Fruit fly (Drosophila melanogaster) whole organism, embryonic: Measurements from ENCODE around the gene dmrt93B.

ENCODE experiments used
- Atf3 ChIP-seq: fragments of 200-800 bp; sonication (Bioruptor generic); optimal IDR thresholded peaks from 3 replicates; lab custom pipeline; 2016; ENCODE audit warnings: missing biosample characterization, missing genetic modification characterization
- Awh ChIP-seq: fragments of 200-800 bp; sonication (Bioruptor generic); IDR thresholded peaks from 2 replicates; pipeline ENCODE4, ENCODE4 v1.3.6; 2022; ENCODE audit warnings: missing biosample characterization, missing genetic modification characterization
- Blimp-1 ChIP-seq: fragments of 200-800 bp; sonication (Bioruptor generic); optimal IDR thresholded peaks from 3 replicates; lab custom pipeline; 2018; ENCODE audit warnings: missing biosample characterization, missing genetic modification characterization, mild to moderate bottlenecking, moderate library complexity, missing genetic modification reagents
- CG10462 ChIP-seq: fragments of 200-800 bp; sonication (Bioruptor generic); optimal IDR thresholded peaks from 2 replicates; lab custom pipeline; 2016; ENCODE audit warnings: missing biosample characterization, missing genetic modification characterization
- CG12071 ChIP-seq: fragments of 200-800 bp; sonication (Bioruptor generic); optimal IDR thresholded peaks from 3 replicates; lab custom pipeline; 2018; ENCODE audit warnings: missing biosample characterization, mild to moderate bottlenecking, missing genetic modification characterization
- CG12769 ChIP-seq: fragments of 200-800 bp; sonication (Bioruptor generic); optimal IDR thresholded peaks from 2 replicates; lab custom pipeline; 2019; ENCODE audit warnings: missing biosample characterization, mild to moderate bottlenecking, missing genetic modification characterization, moderate library complexity
- CG14860 ChIP-seq: fragments of 200-800 bp; sonication (Bioruptor generic); IDR thresholded peaks from 3 replicates; pipeline ENCODE4 v1.3.6; 2022; ENCODE audit warnings: missing biosample characterization, missing genetic modification characterization; ENCODE audit not compliant: partially characterized antibody
- CG15601 ChIP-seq: fragments of 200-800 bp; sonication (Bioruptor generic); optimal IDR thresholded peaks from 3 replicates; lab custom pipeline; 2019; ENCODE audit warnings: missing biosample characterization, mild to moderate bottlenecking, missing genetic modification characterization, moderate library complexity
- CG17328 ChIP-seq: fragments of 200-800 bp; sonication (Bioruptor generic); IDR thresholded peaks from 2 replicates; pipeline ENCODE4 v1.3.6; 2022; ENCODE audit warnings: missing biosample characterization, missing genetic modification characterization
- CG33557 ChIP-seq: fragments of 200-800 bp; sonication (Bioruptor generic); optimal IDR thresholded peaks from 2 replicates; lab custom pipeline; 2019; ENCODE audit warnings: missing biosample characterization, mild to moderate bottlenecking, missing genetic modification characterization, moderate library complexity
- CG4360 ChIP-seq: fragments of 200-800 bp; sonication (Bioruptor generic); IDR thresholded peaks from 2 replicates; pipeline ENCODE4 v1.3.6; 2022; ENCODE audit warnings: missing biosample characterization, missing genetic modification characterization
- CG4424 ChIP-seq: fragments of 200-800 bp; sonication (Bioruptor generic); optimal IDR thresholded peaks from 3 replicates; lab custom pipeline; 2016; ENCODE audit warnings: missing biosample characterization, missing genetic modification characterization
- CG4617 ChIP-seq: fragments of 200-800 bp; sonication (Bioruptor generic); optimal IDR thresholded peaks from 3 replicates; lab custom pipeline; 2016; ENCODE audit warnings: missing biosample characterization, missing genetic modification characterization, borderline replicate concordance
- CG5180 ChIP-seq: fragments of 200-800 bp; sonication (Bioruptor generic); optimal IDR thresholded peaks from 3 replicates; lab custom pipeline; 2017; ENCODE audit warnings: missing biosample characterization, missing genetic modification characterization, mild to moderate bottlenecking, moderate library complexity, missing genetic modification reagents
- CG8290 ChIP-seq, 3 experiments: fragments of 200-800 bp; sonication (Bioruptor generic); optimal IDR thresholded peaks; 2 replicates each; lab custom pipeline; 2016 to 2019; ENCODE audit warnings: missing biosample characterization in 3 of 3, missing genetic modification characterization in 3 of 3, mild to moderate bottlenecking in 2 of 3, moderate library complexity in 1 of 3
- CG9817 ChIP-seq: fragments of 200-800 bp; sonication (Bioruptor generic); optimal IDR thresholded peaks from 2 replicates; lab custom pipeline; 2018; ENCODE audit warnings: missing biosample characterization, mild to moderate bottlenecking, missing genetic modification characterization, moderate library complexity
- D19B ChIP-seq: fragments of 200-800 bp; sonication (Bioruptor generic); optimal IDR thresholded peaks from 2 replicates; lab custom pipeline; 2017; ENCODE audit warnings: missing biosample characterization, mild to moderate bottlenecking, missing genetic modification characterization
- Fer1 ChIP-seq: fragments of 200-800 bp; sonication (Bioruptor generic); optimal IDR thresholded peaks from 2 replicates; lab custom pipeline; 2017; ENCODE audit warnings: missing biosample characterization, mild to moderate bottlenecking, missing genetic modification characterization
- HHEX ChIP-seq: fragments of 200-800 bp; sonication (Bioruptor generic); optimal IDR thresholded peaks from 3 replicates; lab custom pipeline; 2017; ENCODE audit warnings: missing biosample characterization, mild to moderate bottlenecking, missing genetic modification characterization, missing genetic modification reagents
- Hmr ChIP-seq: fragments of 200-800 bp; sonication (Bioruptor generic); optimal IDR thresholded peaks from 3 replicates; lab custom pipeline; 2017; ENCODE audit warnings: mild to moderate bottlenecking, missing biosample characterization, missing genetic modification reagents, missing genetic modification characterization
- Lpt ChIP-seq: fragments of >200 bp; optimal IDR thresholded peaks from 2 replicates; lab custom pipeline; 2018; ENCODE audit warnings: missing biosample characterization, missing genetic modification characterization
- Opbp ChIP-seq: fragments of 200-800 bp; sonication (Bioruptor generic); IDR thresholded peaks from 3 replicates; pipeline ENCODE4 v1.3.6; 2022; ENCODE audit warnings: missing biosample characterization, missing genetic modification characterization; ENCODE audit not compliant: partially characterized antibody
- Ptx1 ChIP-seq: fragments of 200-800 bp; sonication (Bioruptor generic); IDR thresholded peaks from 2 replicates; pipeline ENCODE4 v1.3.6; 2022; ENCODE audit warnings: missing biosample characterization, missing genetic modification characterization
- Sry-β ChIP-seq: fragments of 200-800 bp; sonication (Bioruptor generic); optimal IDR thresholded peaks from 2 replicates; lab custom pipeline; 2018; ENCODE audit warnings: missing biosample characterization, mild to moderate bottlenecking, missing genetic modification characterization, moderate library complexity
- Vsx1 ChIP-seq: fragments of 200-800 bp; sonication (Bioruptor generic); optimal IDR thresholded peaks from 2 replicates; lab custom pipeline; 2017; ENCODE audit warnings: missing biosample characterization, mild to moderate bottlenecking, missing genetic modification characterization, missing genetic modification reagents
- caup ChIP-seq: fragments of 200-800 bp; sonication (Bioruptor generic); optimal IDR thresholded peaks from 3 replicates; lab custom pipeline; 2017; ENCODE audit warnings: missing biosample characterization, mild to moderate bottlenecking, missing genetic modification characterization, moderate library complexity; ENCODE audit not compliant: severe bottlenecking
- cwo ChIP-seq: fragments of 200-800 bp; sonication (Bioruptor generic); optimal IDR thresholded peaks from 3 replicates; lab custom pipeline; 2017; ENCODE audit warnings: missing biosample characterization, missing genetic modification characterization, mild to moderate bottlenecking, moderate library complexity, missing genetic modification reagents
- eve ChIP-seq, 2 experiments: fragments of >200 bp; optimal IDR thresholded peaks; 2 replicates each; lab custom pipeline; 2017; ENCODE audit warnings: missing biosample characterization in 2 of 2, missing genetic modification characterization in 2 of 2
- ftz-f1 ChIP-seq: fragments of 200-800 bp; sonication (Bioruptor generic); optimal IDR thresholded peaks from 2 replicates; lab custom pipeline; 2016; ENCODE audit warnings: missing biosample characterization, missing genetic modification characterization
- klu ChIP-seq: fragments of 200-800 bp; sonication (Bioruptor generic); IDR thresholded peaks from 2 replicates; pipeline ENCODE4 v1.3.6; 2022; ENCODE audit warnings: missing biosample characterization, missing genetic modification characterization
- kni ChIP-seq: fragments of 200-800 bp; sonication (Bioruptor generic); optimal IDR thresholded peaks from 3 replicates; lab custom pipeline; 2017; ENCODE audit warnings: mild to moderate bottlenecking, missing biosample characterization, missing genetic modification reagents, missing genetic modification characterization
- lab ChIP-seq: fragments of 200-800 bp; sonication (Bioruptor generic); optimal IDR thresholded peaks from 3 replicates; lab custom pipeline; 2017; ENCODE audit warnings: missing biosample characterization, missing genetic modification characterization, mild to moderate bottlenecking, moderate library complexity, missing genetic modification reagents
- nau ChIP-seq: fragments of 200-800 bp; sonication (Bioruptor generic); optimal IDR thresholded peaks from 3 replicates; lab custom pipeline; 2017; ENCODE audit warnings: missing biosample characterization, mild to moderate bottlenecking, missing genetic modification characterization, missing genetic modification reagents
- nom ChIP-seq: fragments of 200-800 bp; sonication (Bioruptor generic); optimal IDR thresholded peaks from 2 replicates; lab custom pipeline; 2017; ENCODE audit warnings: missing biosample characterization, missing genetic modification characterization, mild to moderate bottlenecking, moderate library complexity, missing genetic modification reagents
- pan ChIP-seq, 4 experiments: fragments of >200 bp in 3 of 4; fragments of 200-800 bp in 1 of 4; sonication (Bioruptor generic) in 1 of 4; optimal IDR thresholded peaks in 3 of 4; IDR thresholded peaks in 1 of 4; 2 replicates each; pipeline versions ENCODE4 v1.3.6 to Lab custom; 2017 to 2022; ENCODE audit warnings: missing biosample characterization in 2 of 4, missing genetic modification characterization in 2 of 4, mixed read lengths in 1 of 4
- pho ChIP-seq: fragments of 200-800 bp; sonication (Bioruptor generic); optimal IDR thresholded peaks from 2 replicates; lab custom pipeline; 2016; ENCODE audit warnings: missing biosample characterization, missing genetic modification characterization
- sc ChIP-seq, 3 experiments: fragments of >200 bp in 2 of 3; fragments of 200-800 bp in 1 of 3; sonication (Bioruptor generic) in 1 of 3; optimal IDR thresholded peaks; 2 replicates in 2 of 3; 3 replicates in 1 of 3; lab custom pipeline; 2017; ENCODE audit warnings: mild to moderate bottlenecking in 1 of 3, missing biosample characterization in 1 of 3, missing genetic modification characterization in 1 of 3, missing genetic modification reagents in 1 of 3
- sima ChIP-seq: fragments of 200-800 bp; sonication (Bioruptor generic); optimal IDR thresholded peaks from 2 replicates; lab custom pipeline; 2016; ENCODE audit warnings: missing biosample characterization, missing genetic modification characterization
- sob ChIP-seq: fragments of 200-800 bp; sonication (Bioruptor generic); IDR thresholded peaks from 2 replicates; pipeline ENCODE4 v1.3.6; 2022; ENCODE audit warnings: missing biosample characterization, missing genetic modification characterization
- twi ChIP-seq: fragments of 200-800 bp; optimal IDR thresholded peaks from 2 replicates; lab custom pipeline; 2019; ENCODE audit warnings: missing biosample characterization, mild to moderate bottlenecking, missing genetic modification characterization, moderate library complexity

dmrt93B gene

dm6 chr3R:21080876-21081586 is 7.2 kb downstream of the dmrt93B start, which contains the start of gene HHEX (continued):
- TF ChIP-seq caup (GFP tag; lab: Kevin White, UChicago) (peak; percentile 16), CG5180 (GFP tag; lab: Kevin White, UChicago) (peak; percentile 66), Hmr (GFP tag; lab: Kevin White, UChicago) (peak; percentile 12), nau (GFP tag; lab: Kevin White, UChicago) (no peak), CG14860 (no peak), CG10462 (GFP tag; lab: Kevin White, UChicago) (no peak), Awh (no peak), nom (GFP tag; lab: Kevin White, UChicago) (no peak), CG15601 (tag; lab: Kevin White, UChicago) (peak; percentile 4), HHEX (GFP tag; lab: Kevin White, UChicago) (peak; percentile 41), Atf3 (GFP tag; lab: Kevin White, UChicago) (no peak), kni (GFP tag; lab: Kevin White, UChicago) (no peak), Vsx1 (GFP tag; lab: Kevin White, UChicago) (peak; percentile 95), sima (GFP tag; lab: Kevin White, UChicago) (no peak), CG33557 (GFP tag; lab: Kevin White, UChicago) (no peak), pan (optimal IDR thresholded peaks at IDR 0.05; lab: Kevin White, UChicago) (no peak), pan (GFP tag; optimal IDR thresholded peaks at IDR 0.05 in 1 of 2, IDR thresholded peaks at IDR 0.05 in 1 of 2) (peak in 1 of 2 experiments; percentile 82), cwo (GFP tag; lab: Kevin White, UChicago) (peak; percentile 12), ftz-f1 (GFP tag; lab: Kevin White, UChicago) (no peak), klu (no peak), CG12769 (tag; lab: Kevin White, UChicago) (peak; percentile 70), Sry-β (GFP tag; lab: Kevin White, UChicago) (no peak), Opbp (GFP tag; lab: Robert Waterston, UW) (0 out of 3 replicates have a peak, but pooled peaks have one; percentile 27), CG4360 (peak; percentile 34; the same call in 1 of the 2 replicates), pho (no peak), sc (optimal IDR thresholded peaks at IDR 0.05; lab: Kevin White, UChicago) (no peak), sc (GFP tag; optimal IDR thresholded peaks at IDR 0.05; lab: Kevin White, UChicago) (no peak), CG4617 (GFP tag; lab: Kevin White, UChicago) (no peak), CG4424 (GFP tag; lab: Kevin White, UChicago) (no peak), lab (GFP tag; lab: Kevin White, UChicago) (peak; percentile 95), Fer1 (GFP tag; lab: Kevin White, UChicago) (peak; percentile 7), eve (GFP tag; optimal IDR thresholded peaks at IDR 0.05; lab: Kevin White, UChicago) (no peak), Ptx1 (peak; percentile 43), CG8290 (GFP tag; optimal IDR thresholded peaks at IDR 0.05; lab: Kevin White, UChicago) (no peak), CG8290 (tag; optimal IDR thresholded peaks at IDR 0.05; lab: Kevin White, UChicago) (no peak), sob (GFP tag; lab: Robert Waterston, UW) (0 out of 2 replicates have a peak, but pooled peaks have one; percentile 19)

dm6 chr3R:21084979-21085378 is 11.2 kb downstream of the dmrt93B start:
- TF ChIP-seq twi, result no peak
- TF ChIP-seq CG17328, result no peak
- no peak for TF ChIP-seq D19B (GFP tag; lab: Kevin White, UChicago)
- TF ChIP-seq Blimp-1 (GFP tag; lab: Kevin White, UChicago), result no peak
- no peak for TF ChIP-seq CG9817 (tag; lab: Kevin White, UChicago)
- TF ChIP-seq Lpt (GFP tag; lab: Kevin White, UChicago), result no peak
- no peak for TF ChIP-seq CG12071
